Fruit fly (Drosophila melanogaster) S2 (cell line): ENCODE results near the gene ChAT.

Source experiments
- CG8478 ChIP-seq: fragments of >200 bp; optimal IDR thresholded peaks from 2 replicates; lab custom pipeline; 2018
- CTCF ChIP-seq, 2 experiments: fragments of >200 bp; optimal IDR thresholded peaks; 2 replicates each; lab custom pipeline; 2018

DNA sequence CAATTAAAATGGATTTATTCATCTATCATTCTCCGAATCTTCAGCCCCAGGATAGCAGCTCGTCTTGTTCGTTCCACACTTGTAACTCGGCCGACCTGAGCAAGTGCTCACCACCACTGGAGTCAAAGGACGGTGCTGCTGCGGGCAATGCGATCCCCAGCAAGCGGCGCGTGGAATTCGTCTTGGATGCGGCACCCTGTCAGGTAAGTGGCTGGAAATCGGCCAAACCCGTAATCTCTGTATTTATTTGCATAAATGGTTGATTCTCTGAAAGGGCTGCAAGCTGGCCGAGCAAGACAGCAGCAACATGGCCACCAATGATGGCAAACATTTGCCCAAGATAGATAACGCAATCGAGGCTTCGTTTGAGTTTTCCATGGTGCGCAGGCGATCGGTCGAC lies 42.8 kb downstream of the ChAT start:
- TF ChIP-seq CG8478 (lab: Kevin White, UChicago) (no peak), CTCF (optimal IDR thresholded peaks at IDR 0.05; lab: Kevin White, UChicago) (no peak)
